Fruit fly (Drosophila melanogaster): ENCODE measurements around the gene a10.

DNA sequence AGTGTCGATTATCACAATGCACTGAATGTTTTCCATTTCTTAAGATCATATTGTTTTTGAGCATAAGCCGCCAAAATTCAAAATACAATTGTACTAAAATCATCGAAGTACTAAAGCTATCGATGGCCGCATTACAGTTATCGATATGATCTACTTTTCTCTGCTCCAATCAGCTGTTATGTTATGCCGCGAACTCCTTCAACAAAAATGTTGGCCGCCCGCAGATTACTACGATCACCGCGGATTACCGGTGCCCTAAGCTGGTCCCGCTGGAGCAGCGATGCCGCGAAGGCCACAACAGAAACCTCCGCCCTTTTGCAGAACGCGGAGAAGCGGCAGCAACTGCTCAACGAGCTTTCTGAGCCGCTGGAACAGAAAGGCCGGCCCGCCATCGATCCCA lies 12.0 kb upstream of the a10 start, which contains the start of gene beg:
- no peak for TF ChIP-seq psq (optimal IDR thresholded peaks at IDR 0.05)
- no peak for TF ChIP-seq ttk (optimal IDR thresholded peaks at IDR 0.05)
- no peak for TF ChIP-seq insv (optimal IDR thresholded peaks at IDR 0.05)
- no peak for TF ChIP-seq h (optimal IDR thresholded peaks at IDR 0.05)
